Worm (Caenorhabditis elegans) whole organism, late embryonic: Measurements from ENCODE around the gene gnrr-7.

Experiments used
- K02D7.2 ChIP-seq: sonication (generic microtip); optimal IDR thresholded peaks from 2 replicates; lab custom pipeline; 2017; ENCODE audit warnings: mild to moderate bottlenecking, missing genetic modification characterization, missing compliant biosample characterization
- K09A11.1 ChIP-seq: sonication (generic microtip); optimal IDR thresholded peaks from 2 replicates; lab custom pipeline; 2017; ENCODE audit warnings: antibody characterized with exemption, mild to moderate bottlenecking, missing genetic modification characterization, missing compliant biosample characterization; ENCODE audit not compliant: insufficient read depth
- ahr-1 ChIP-seq: sonication (generic microtip); optimal IDR thresholded peaks from 2 replicates; lab custom pipeline; 2016; ENCODE audit warnings: missing genetic modification characterization, missing compliant biosample characterization
- ceh-31 ChIP-seq: sonication (generic microtip); optimal IDR thresholded peaks from 2 replicates; lab custom pipeline; 2016; ENCODE audit warnings: missing genetic modification characterization, missing compliant biosample characterization
- ceh-34 ChIP-seq: sonication (generic microtip); optimal IDR thresholded peaks from 2 replicates; lab custom pipeline; 2016; ENCODE audit warnings: mild to moderate bottlenecking, missing genetic modification characterization, missing compliant biosample characterization
- ceh-45 ChIP-seq: fragments of 200-800 bp; sonication (Bioruptor generic); IDR thresholded peaks from 2 replicates; pipeline ENCODE4 v1.3.6; 2022; ENCODE audit warnings: missing genetic modification reagents, missing genetic modification characterization, missing compliant biosample characterization
- ceh-6 ChIP-seq: fragments of 200-800 bp; sonication (Bioruptor generic); optimal IDR thresholded peaks from 2 replicates; lab custom pipeline; 2018; ENCODE audit warnings: mild to moderate bottlenecking, missing genetic modification characterization, missing compliant biosample characterization
- che-1 ChIP-seq: sonication (generic microtip); optimal IDR thresholded peaks from 2 replicates; lab custom pipeline; 2016; ENCODE audit warnings: mild to moderate bottlenecking, missing genetic modification characterization, missing compliant biosample characterization
- dmd-4 ChIP-seq: sonication (generic microtip); optimal IDR thresholded peaks from 2 replicates; lab custom pipeline; 2016; ENCODE audit warnings: borderline replicate concordance, missing genetic modification characterization, missing compliant biosample characterization
- elt-2 ChIP-seq: sonication (generic microtip); optimal IDR thresholded peaks from 2 replicates; lab custom pipeline; 2016; ENCODE audit warnings: missing genetic modification reagents, missing genetic modification characterization, missing compliant biosample characterization
- elt-4 ChIP-seq: sonication (generic microtip); optimal IDR thresholded peaks from 2 replicates; lab custom pipeline; 2016; ENCODE audit warnings: missing genetic modification characterization, missing compliant biosample characterization
- ets-4 ChIP-seq: sonication (generic microtip); optimal IDR thresholded peaks from 2 replicates; lab custom pipeline; 2016; ENCODE audit warnings: missing genetic modification characterization, missing compliant biosample characterization
- eyg-1 ChIP-seq: sonication (generic microtip); optimal IDR thresholded peaks from 2 replicates; lab custom pipeline; 2016; ENCODE audit warnings: missing genotype, missing genetic modification characterization, missing compliant biosample characterization
- fax-1 ChIP-seq: sonication (generic microtip); optimal IDR thresholded peaks from 2 replicates; lab custom pipeline; 2016; ENCODE audit warnings: missing genotype, missing genetic modification characterization, missing compliant biosample characterization
- fkh-6 ChIP-seq: sonication (generic microtip); optimal IDR thresholded peaks from 2 replicates; lab custom pipeline; 2016; ENCODE audit warnings: missing genetic modification characterization, missing compliant biosample characterization
- hlh-13 ChIP-seq: fragments of 200-800 bp; sonication (Bioruptor generic); optimal IDR thresholded peaks from 2 replicates; lab custom pipeline; 2018; ENCODE audit warnings: mild to moderate bottlenecking, missing genetic modification characterization, missing compliant biosample characterization
- hlh-30 ChIP-seq: sonication (generic microtip); optimal IDR thresholded peaks from 2 replicates; lab custom pipeline; 2017; ENCODE audit warnings: antibody characterized with exemption, missing genetic modification characterization, missing compliant biosample characterization; ENCODE audit not compliant: insufficient read depth
- hlh-6 ChIP-seq: sonication (generic microtip); optimal IDR thresholded peaks from 2 replicates; lab custom pipeline; 2016; ENCODE audit warnings: missing genotype, missing genetic modification characterization, missing compliant biosample characterization
- hlh-8 ChIP-seq: sonication (generic microtip); optimal IDR thresholded peaks from 2 replicates; lab custom pipeline; 2016; ENCODE audit warnings: missing genotype, missing genetic modification characterization, missing compliant biosample characterization
- nfya-1 ChIP-seq: sonication (generic microtip); optimal IDR thresholded peaks from 2 replicates; lab custom pipeline; 2017; ENCODE audit warnings: missing genetic modification characterization, mild to moderate bottlenecking, missing compliant biosample characterization, antibody characterized with exemption, moderate library complexity
- nhr-11 ChIP-seq: fragments of 150-350 bp; optimal IDR thresholded peaks from 2 replicates; lab custom pipeline; 2014; ENCODE audit warnings: missing biosample characterization, missing genetic modification characterization
- nhr-232 ChIP-seq: sonication (generic microtip); optimal IDR thresholded peaks from 2 replicates; lab custom pipeline; 2016; ENCODE audit warnings: missing genetic modification characterization, missing compliant biosample characterization
- npax-4 ChIP-seq: sonication (generic microtip); optimal IDR thresholded peaks from 2 replicates; lab custom pipeline; 2016; ENCODE audit warnings: missing genetic modification characterization, missing compliant biosample characterization
- pag-3 ChIP-seq: sonication (generic microtip); optimal IDR thresholded peaks from 2 replicates; lab custom pipeline; 2016; ENCODE audit warnings: missing compliant biosample characterization, missing genetic modification characterization, borderline replicate concordance
- pat-9 ChIP-seq: fragments of 200-800 bp; sonication (Bioruptor generic); optimal IDR thresholded peaks from 2 replicates; lab custom pipeline; 2018; ENCODE audit warnings: mild to moderate bottlenecking, missing genetic modification characterization, moderate library complexity, missing compliant biosample characterization
- pax-1 ChIP-seq: fragments of 150-350 bp; optimal IDR thresholded peaks from 2 replicates; lab custom pipeline; 2014; ENCODE audit warnings: missing biosample characterization, missing genetic modification characterization
- pha-2 ChIP-seq: sonication (generic microtip); optimal IDR thresholded peaks from 2 replicates; lab custom pipeline; 2017; ENCODE audit warnings: mild to moderate bottlenecking, missing genetic modification characterization, missing compliant biosample characterization
- pha-4 ChIP-seq: fragments of 150-350 bp; optimal IDR thresholded peaks from 2 replicates; lab custom pipeline; 2018; ENCODE audit warnings: missing biosample characterization, missing genetic modification reagents, missing genetic modification characterization
- pros-1 ChIP-seq: fragments of 150-350 bp; optimal IDR thresholded peaks from 2 replicates; lab custom pipeline; 2014; ENCODE audit warnings: missing biosample characterization, missing genetic modification reagents, missing genetic modification characterization
- rnt-1 ChIP-seq: sonication (generic microtip); optimal IDR thresholded peaks from 2 replicates; lab custom pipeline; 2016; ENCODE audit warnings: missing genetic modification characterization, missing compliant biosample characterization
- sdc-2 ChIP-seq: sonication (generic microtip); optimal IDR thresholded peaks from 2 replicates; lab custom pipeline; 2016; ENCODE audit warnings: missing genotype, missing genetic modification characterization, missing compliant biosample characterization
- sox-2 ChIP-seq: fragments of 200-800 bp; sonication (Bioruptor generic); IDR thresholded peaks from 2 replicates; pipeline ENCODE4 v1.3.6; 2022; ENCODE audit warnings: missing genetic modification reagents, missing genetic modification characterization, missing compliant biosample characterization
- syd-9 ChIP-seq: sonication (generic microtip); optimal IDR thresholded peaks from 2 replicates; lab custom pipeline; 2016; ENCODE audit warnings: mild to moderate bottlenecking, missing genetic modification characterization, moderate library complexity, missing compliant biosample characterization
- tbx-2 ChIP-seq: sonication (generic microtip); optimal IDR thresholded peaks from 2 replicates; lab custom pipeline; 2016; ENCODE audit warnings: missing genetic modification characterization, missing compliant biosample characterization
- unc-3 ChIP-seq, 2 experiments: fragments of 200-800 bp in 1 of 2; sonication (Bioruptor generic) in 1 of 2; sonication (generic microtip) in 1 of 2; conservative IDR thresholded peaks in 1 of 2; optimal IDR thresholded peaks in 1 of 2; 2 replicates each; pipeline versions ENCODE4 v1.3.6 to Lab custom; 2016 to 2022; ENCODE audit warnings: missing compliant biosample characterization in 2 of 2, missing genetic modification characterization in 2 of 2, missing genetic modification reagents in 1 of 2
- unc-42 ChIP-seq: sonication (generic microtip); optimal IDR thresholded peaks from 2 replicates; lab custom pipeline; 2016; ENCODE audit warnings: missing genotype, missing genetic modification characterization, missing compliant biosample characterization
- unc-86 ChIP-seq: sonication (generic microtip); optimal IDR thresholded peaks from 2 replicates; lab custom pipeline; 2016; ENCODE audit warnings: missing genetic modification characterization, missing compliant biosample characterization

The gnrr-7 gene

DNA sequence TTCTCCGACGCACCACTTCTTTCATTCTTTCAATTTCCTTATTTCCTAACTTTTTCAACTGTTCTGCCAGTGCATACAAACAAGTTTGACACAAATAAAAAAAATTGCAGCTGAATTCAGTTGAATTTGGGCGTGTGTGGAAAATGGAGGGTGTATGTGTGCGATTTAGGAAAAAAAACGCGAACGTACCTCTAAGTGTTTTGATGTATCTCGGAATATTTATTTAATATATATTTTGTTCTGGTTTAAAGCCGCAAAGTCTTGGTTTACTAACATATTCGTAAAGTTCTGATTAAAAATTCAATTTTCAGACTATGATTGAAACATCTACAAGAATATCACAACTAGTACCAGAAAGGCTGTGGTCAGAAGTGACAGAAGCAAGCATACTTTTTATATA, at the start of gene gnrr-7:
gnrr-7 (plus strand) TSS at position 301 of the 400 bp plus-strand sequence.
- TF ChIP-seq ets-4 (tag; lab: Kevin White, UChicago) = no peak
- no peak for TF ChIP-seq ceh-6 (GFP tag; lab: Kevin White, UChicago)
- TF ChIP-seq ceh-45 = no peak
- no peak for TF ChIP-seq ceh-31 (tag; lab: Kevin White, UChicago)
- no peak for TF ChIP-seq npax-4 (tag; lab: Kevin White, UChicago)
- TF ChIP-seq dmd-4 (tag; lab: Kevin White, UChicago) = no peak
- no peak for TF ChIP-seq hlh-30 (tag; lab: Kevin White, UChicago)
- no peak for TF ChIP-seq hlh-8 (tag; lab: Kevin White, UChicago)
- no peak for TF ChIP-seq pat-9 (tag; lab: Kevin White, UChicago)
- no peak for TF ChIP-seq pha-2 (tag; lab: Kevin White, UChicago)
- TF ChIP-seq sox-2 (GFP tag; lab: Robert Waterston, UW) = no peak
- TF ChIP-seq nhr-11 (tag; lab: Kevin White, UChicago) = no peak
- no peak for TF ChIP-seq syd-9 (tag; lab: Kevin White, UChicago)
- no peak for TF ChIP-seq hlh-13 (GFP tag; lab: Kevin White, UChicago)

DNA sequence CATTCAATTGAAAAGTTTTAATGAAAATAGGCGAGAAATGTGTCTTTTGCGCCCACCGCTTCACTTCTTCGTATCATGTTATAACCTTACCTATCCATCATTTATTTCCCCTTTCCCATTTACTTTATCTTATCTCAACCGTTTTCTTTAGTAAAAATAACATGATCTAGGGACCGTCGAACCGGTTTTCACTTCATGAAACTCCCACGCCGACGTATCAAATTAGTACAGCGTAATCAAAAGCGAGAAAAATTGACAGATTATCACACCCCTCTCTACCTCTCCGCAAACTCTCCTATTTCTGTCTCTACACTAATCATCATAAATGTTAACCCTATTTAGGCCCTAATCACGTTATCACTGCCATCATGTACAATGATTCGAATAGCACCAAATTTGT, 48.6 kb upstream of the gnrr-7 start:
- TF ChIP-seq unc-86 (tag; lab: Kevin White, UChicago) (no peak), sox-2 (GFP tag; lab: Robert Waterston, UW) (no peak), elt-4 (tag; lab: Kevin White, UChicago) (no peak), fax-1 (no peak), unc-3 (GFP tag; conservative IDR thresholded peaks at IDR 0.05; lab: Robert Waterston, UW) (no peak), unc-3 (tag; optimal IDR thresholded peaks at IDR 0.05; lab: Kevin White, UChicago) (no peak), sdc-2 (no peak), pag-3 (tag; lab: Kevin White, UChicago) (no peak), pat-9 (tag; lab: Kevin White, UChicago) (no peak), elt-2 (tag; lab: Kevin White, UChicago) (no peak), fkh-6 (no peak), K02D7.2 (tag; lab: Kevin White, UChicago) (no peak), pros-1 (tag; lab: Kevin White, UChicago) (no peak)

- TF ChIP-seq pha-4 (tag; lab: Kevin White, UChicago) (no peak), nhr-232 (tag; lab: Kevin White, UChicago) (no peak), hlh-13 (GFP tag; lab: Kevin White, UChicago) (no peak), pax-1 (tag; lab: Kevin White, UChicago) (no peak), hlh-6 (tag; lab: Kevin White, UChicago) (no peak), pros-1 (tag; lab: Kevin White, UChicago) (no peak), unc-42 (no peak), nfya-1 (tag; lab: Kevin White, UChicago) (no peak), ahr-1 (no peak), sdc-2 (no peak), K09A11.1 (no peak), npax-4 (tag; lab: Kevin White, UChicago) (no peak), che-1 (tag; lab: Kevin White, UChicago) (no peak), tbx-2 (tag; lab: Kevin White, UChicago) (no peak), ceh-34 (tag; lab: Kevin White, UChicago) (no peak), elt-4 (tag; lab: Kevin White, UChicago) (no peak), ceh-31 (tag; lab: Kevin White, UChicago) (no peak), syd-9 (tag; lab: Kevin White, UChicago) (no peak)
Measured at ce11 chrX:11137632-11138031, 48.0 kb upstream of the gnrr-7 start.

ce11 chrX:11151494-11151893, 34.1 kb upstream of the gnrr-7 start:
- TF ChIP-seq sox-2 (GFP tag; lab: Robert Waterston, UW) (no peak), hlh-30 (tag; lab: Kevin White, UChicago) (no peak), eyg-1 (no peak), rnt-1 (tag; lab: Kevin White, UChicago) (no peak)
